Worm (Caenorhabditis elegans) whole organism, L1 larva: ENCODE results near the gene R09H10.5.
"Not testable (repeated sequence)": the region's sequence is repeated elsewhere in the genome, so short reads cannot be mapped to it uniquely, and the experiment has no call there.

ENCODE experiments used
- F16B12.6 ChIP-seq: fragments of 150-350 bp; optimal IDR thresholded peaks from 2 replicates; lab custom pipeline; 2014; ENCODE audit warnings: missing biosample characterization, missing genetic modification characterization
- Y116A8C.19 ChIP-seq: sonication (generic microtip); optimal IDR thresholded peaks from 2 replicates; lab custom pipeline; 2016; ENCODE audit warnings: missing compliant biosample characterization, missing genetic modification characterization, borderline replicate concordance
- aha-1 ChIP-seq: fragments of 150-350 bp; optimal IDR thresholded peaks from 2 replicates; lab custom pipeline; 2014; ENCODE audit warnings: missing biosample characterization, missing genetic modification characterization
- alr-1 ChIP-seq: fragments of 200-800 bp; sonication (Bioruptor generic); optimal IDR thresholded peaks from 2 replicates; lab custom pipeline; 2018; ENCODE audit warnings: borderline replicate concordance, mild to moderate bottlenecking, missing genetic modification characterization, missing compliant biosample characterization
- aly-2 ChIP-seq: fragments of 150-350 bp; optimal IDR thresholded peaks from 2 replicates; lab custom pipeline; 2014; ENCODE audit warnings: missing biosample characterization, missing genetic modification characterization
- blmp-1 ChIP-seq: fragments of 150-350 bp; optimal IDR thresholded peaks from 2 replicates; lab custom pipeline; 2014; ENCODE audit warnings: missing biosample characterization, missing genetic modification characterization
- ceh-82 ChIP-seq, 3 experiments: fragments of 150-350 bp in 1 of 3; sonication (generic microtip) in 2 of 3; optimal IDR thresholded peaks; 2 replicates each; lab custom pipeline; 2014 to 2017; ENCODE audit warnings: missing biosample characterization in 3 of 3, missing genetic modification characterization in 3 of 3
- ceh-90 ChIP-seq: sonication (generic microtip); optimal IDR thresholded peaks from 2 replicates; lab custom pipeline; 2016; ENCODE audit warnings: missing genetic modification characterization, missing compliant biosample characterization
- ces-1 ChIP-seq: fragments of 150-350 bp; optimal IDR thresholded peaks from 2 replicates; lab custom pipeline; 2014; ENCODE audit warnings: missing biosample characterization, missing genetic modification reagents, missing genetic modification characterization
- efl-1 ChIP-seq, 4 experiments: fragments of 150-350 bp; optimal IDR thresholded peaks in 3 of 4; peaks in 1 of 4; 1 replicate in 1 of 4; 2 replicates in 3 of 4; lab custom pipeline; 2014; ENCODE audit warnings: missing biosample characterization in 2 of 4, missing genetic modification characterization in 2 of 4, missing genetic modification reagents in 2 of 4
- elt-2 ChIP-seq: sonication (generic microtip); optimal IDR thresholded peaks from 2 replicates; lab custom pipeline; 2016; ENCODE audit warnings: missing genetic modification characterization, mild to moderate bottlenecking, inconsistent platforms, missing compliant biosample characterization, missing genetic modification reagents
- elt-3 ChIP-seq, 6 experiments: fragments of 150-350 bp in 1 of 6; sonication (generic microtip); optimal IDR thresholded peaks; 2 replicates each; lab custom pipeline; 2017 to 2018; ENCODE audit warnings: missing biosample characterization in 6 of 6, missing genetic modification characterization in 6 of 6, inconsistent platforms in 1 of 6
- fkh-10 ChIP-seq: sonication (generic microtip); optimal IDR thresholded peaks from 2 replicates; lab custom pipeline; 2017; ENCODE audit warnings: missing biosample characterization, missing genetic modification reagents, missing genetic modification characterization
- fkh-4 ChIP-seq: sonication (generic microtip); optimal IDR thresholded peaks from 2 replicates; lab custom pipeline; 2016; ENCODE audit warnings: missing compliant biosample characterization, missing genetic modification characterization, borderline replicate concordance
- fos-1 ChIP-seq: fragments of 150-350 bp; optimal IDR thresholded peaks from 2 replicates; lab custom pipeline; 2014; ENCODE audit warnings: missing biosample characterization, missing genetic modification characterization
- hlh-17 ChIP-seq: fragments of 200-800 bp; sonication (Bioruptor generic); optimal IDR thresholded peaks from 2 replicates; lab custom pipeline; 2018; ENCODE audit warnings: missing genetic modification characterization, mild to moderate bottlenecking, missing compliant biosample characterization, moderate library complexity, borderline replicate concordance
- jun-1 ChIP-seq: fragments of 150-350 bp; optimal IDR thresholded peaks from 2 replicates; lab custom pipeline; 2014; ENCODE audit warnings: missing biosample characterization, missing genetic modification reagents, missing genetic modification characterization
- lin-13 ChIP-seq: fragments of 150-350 bp; optimal IDR thresholded peaks from 2 replicates; lab custom pipeline; 2014; ENCODE audit warnings: missing biosample characterization, missing genetic modification reagents, missing genetic modification characterization
- lin-14 ChIP-seq: fragments of 200-800 bp; sonication (Bioruptor generic); optimal IDR thresholded peaks from 2 replicates; lab custom pipeline; 2018; ENCODE audit warnings: mild to moderate bottlenecking, missing genetic modification characterization, moderate library complexity, missing compliant biosample characterization
- mab-9 ChIP-seq: fragments of 200-800 bp; sonication (Bioruptor generic); IDR thresholded peaks from 2 replicates; pipeline ENCODE4 v1.3.6; 2022; ENCODE audit warnings: missing genetic modification reagents, missing genetic modification characterization, missing compliant biosample characterization
- mdl-1 ChIP-seq, 2 experiments: fragments of 150-350 bp; optimal IDR thresholded peaks; 2 replicates each; lab custom pipeline; 2014 to 2017; ENCODE audit warnings: missing biosample characterization in 2 of 2, missing genetic modification characterization in 2 of 2, inconsistent platforms in 1 of 2
- mep-1 ChIP-seq: fragments of 150-350 bp; optimal IDR thresholded peaks from 2 replicates; lab custom pipeline; 2014; ENCODE audit warnings: missing biosample characterization, missing genetic modification characterization
- nhr-11 ChIP-seq: fragments of 150-350 bp; optimal IDR thresholded peaks from 2 replicates; lab custom pipeline; 2014; ENCODE audit warnings: missing biosample characterization, missing genetic modification characterization
- nhr-77 ChIP-seq: fragments of 150-350 bp; optimal IDR thresholded peaks from 2 replicates; lab custom pipeline; 2014; ENCODE audit warnings: missing biosample characterization, missing genetic modification characterization
- snpc-4 ChIP-seq: fragments of 150-350 bp; optimal IDR thresholded peaks from 2 replicates; lab custom pipeline; 2014; ENCODE audit warnings: missing biosample characterization, missing genetic modification characterization
- snu-23 ChIP-seq: sonication (generic microtip); optimal IDR thresholded peaks from 2 replicates; lab custom pipeline; 2016; ENCODE audit warnings: missing genetic modification characterization, missing compliant biosample characterization
- sox-4 ChIP-seq: sonication (generic microtip); optimal IDR thresholded peaks from 2 replicates; lab custom pipeline; 2016; ENCODE audit warnings: missing genetic modification characterization, missing compliant biosample characterization
- swsn-7 ChIP-seq: sonication (generic microtip); optimal IDR thresholded peaks from 2 replicates; lab custom pipeline; 2016; ENCODE audit warnings: missing genetic modification characterization, missing compliant biosample characterization
- tlp-1 ChIP-seq: fragments of 150-350 bp; optimal IDR thresholded peaks from 2 replicates; lab custom pipeline; 2014; ENCODE audit warnings: missing biosample characterization, missing genetic modification characterization
- unc-30 ChIP-seq: sonication (generic microtip); optimal IDR thresholded peaks from 2 replicates; lab custom pipeline; 2017; ENCODE audit warnings: missing biosample characterization, missing genetic modification characterization
- vab-15 ChIP-seq: sonication (generic microtip); optimal IDR thresholded peaks from 2 replicates; lab custom pipeline; 2017; ENCODE audit warnings: missing genotype, mild to moderate bottlenecking, missing genetic modification characterization, missing compliant biosample characterization
- xbp-1 ChIP-seq: sonication (generic microtip); optimal IDR thresholded peaks from 2 replicates; lab custom pipeline; 2016; ENCODE audit warnings: missing genetic modification characterization, missing compliant biosample characterization

The R09H10.5 gene

DNA sequence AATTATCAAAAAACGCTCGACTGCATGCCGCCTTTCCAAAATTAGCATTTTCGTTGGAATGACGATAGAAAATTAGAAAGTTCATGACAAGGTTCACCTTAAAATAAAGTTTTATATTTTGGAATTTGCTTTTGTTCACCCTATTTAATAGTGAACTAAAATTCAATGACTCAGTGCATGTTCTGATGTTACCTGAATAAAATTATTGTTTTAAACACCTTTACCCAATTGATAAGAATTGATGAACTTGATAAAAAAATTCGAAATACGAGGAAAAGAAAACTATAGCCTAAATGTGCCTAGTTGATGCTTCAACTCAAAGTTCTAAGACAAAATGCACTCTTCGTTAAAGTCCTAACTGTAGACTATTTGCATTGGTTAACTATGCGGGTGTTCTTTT is 32.4 kb upstream of the R09H10.5 start:
- TF ChIP-seq lin-14 (no peak), alr-1 (tag; lab: Kevin White, UChicago) (no peak), snu-23 (GFP tag; lab: Kevin White, UChicago) (no peak)

DNA sequence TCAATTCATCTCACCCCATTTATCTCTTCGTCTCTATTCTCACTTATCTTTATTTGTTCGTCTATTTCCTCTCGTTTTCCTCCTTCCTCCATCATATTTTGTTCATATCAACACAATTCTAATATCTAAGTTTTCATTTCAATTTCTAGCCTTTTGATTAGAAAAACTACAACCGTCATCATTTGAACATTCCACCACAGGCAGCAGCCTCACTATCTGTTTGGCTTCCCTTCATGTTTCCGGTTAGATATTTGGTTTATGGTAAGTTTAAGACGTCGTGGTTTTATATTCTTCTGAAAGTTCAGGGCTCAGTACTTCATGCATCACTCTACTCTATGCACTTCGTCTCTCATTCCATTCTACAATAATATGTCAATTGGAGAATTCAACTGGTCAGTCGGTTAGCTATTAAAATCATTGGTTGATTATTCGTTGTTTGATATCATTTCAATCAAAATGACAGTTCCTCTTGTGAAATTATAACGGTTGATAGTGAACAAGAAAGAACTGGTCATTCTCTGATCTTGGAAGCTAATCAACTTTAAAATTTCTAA is 28.2 kb upstream of the R09H10.5 start, which contains the start of gene K08C7.1:
Gene K08C7.1 (plus strand): TSS at position 43 of the 554 bp plus-strand sequence.
- TF ChIP-seq xbp-1 (tag; lab: Kevin White, UChicago) (no peak), mdl-1 (tag; optimal IDR thresholded peaks at IDR 0.05; lab: Kevin White, UChicago) (no peak), ceh-90 (tag; lab: Kevin White, UChicago) (no peak), elt-2 (tag; lab: Kevin White, UChicago) (peak; percentile 45), swsn-7 (no peak)
- TF ChIP-seq, all 84 proteins: peak for 1

DNA sequence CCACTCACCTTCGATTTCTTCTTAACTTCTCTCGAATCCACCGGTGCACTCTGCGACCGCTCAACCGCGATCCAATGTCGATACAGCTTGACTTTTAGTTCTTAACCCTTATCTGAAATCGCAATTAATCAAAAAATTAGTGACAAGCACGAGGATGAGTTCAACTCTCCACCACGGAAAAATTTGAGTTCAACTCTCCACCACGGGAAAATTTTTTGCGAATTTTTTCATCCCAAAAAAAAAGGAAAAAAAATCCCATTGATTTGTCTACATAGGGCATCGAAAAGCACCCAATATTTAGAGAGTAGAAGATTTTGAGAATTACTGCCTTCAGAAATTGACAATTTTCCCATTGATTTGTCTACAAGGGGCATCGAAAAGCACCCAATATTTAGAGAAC is 25.4 kb upstream of the R09H10.5 start, which contains the start of gene glb-19:
Gene glb-19 (minus strand): TSS at position 101 of the 400 bp plus-strand sequence.
- TF ChIP-seq vab-15 (tag; lab: Kevin White, UChicago); F16B12.6; lin-13 (GFP tag; lab: Kevin White, UChicago): not testable (repeated sequence)

DNA sequence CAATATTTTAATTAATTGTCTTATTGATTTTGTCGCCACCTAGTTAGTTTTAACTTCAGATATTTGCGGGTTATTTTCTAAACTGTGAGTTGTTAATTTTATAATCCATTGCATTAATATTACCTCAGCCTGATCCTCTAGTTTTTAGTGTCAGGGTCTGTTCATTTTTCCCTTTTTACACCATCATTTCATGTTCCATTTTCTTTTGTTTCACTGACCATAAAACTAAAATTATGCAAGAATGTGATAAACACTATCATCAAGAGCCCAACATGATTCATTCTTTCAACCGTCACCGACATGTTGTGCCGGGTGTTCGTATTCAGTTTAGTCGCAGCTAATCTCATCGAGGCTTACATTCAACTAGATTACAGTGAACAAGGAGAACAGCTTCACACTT is 10.3 kb upstream of the R09H10.5 start, which contains the start of gene F56C4.2:
Gene F56C4.2 (plus strand): TSS at position 301 of the 400 bp plus-strand sequence.
- no peak for TF ChIP-seq elt-3 (tag; optimal IDR thresholded peaks at IDR 0.05; lab: Kevin White, UChicago)
- no peak for TF ChIP-seq nhr-11
- no peak for TF ChIP-seq nhr-77
- TF ChIP-seq fos-1 = no peak
- no peak for TF ChIP-seq lin-13 (GFP tag; lab: Kevin White, UChicago)
- TF ChIP-seq aly-2 (tag; lab: Kevin White, UChicago) = no peak
- no peak for TF ChIP-seq fkh-10 (GFP tag; lab: Kevin White, UChicago)
- TF ChIP-seq Y116A8C.19 (tag; lab: Kevin White, UChicago) = no peak
- TF ChIP-seq tlp-1 (tag; lab: Kevin White, UChicago) = no peak
- TF ChIP-seq mdl-1 (tag; optimal IDR thresholded peaks at IDR 0.05; lab: Kevin White, UChicago) = no peak
- no peak for TF ChIP-seq alr-1 (tag; lab: Kevin White, UChicago)
- TF ChIP-seq snpc-4 = no peak
- TF ChIP-seq sox-4 (tag; lab: Kevin White, UChicago) = no peak
- TF ChIP-seq ceh-82 (tag; optimal IDR thresholded peaks at IDR 0.05; lab: Kevin White, UChicago) = no peak
- TF ChIP-seq lin-14 = no peak
- no peak for TF ChIP-seq aha-1 (tag; lab: Kevin White, UChicago)
- no peak for TF ChIP-seq unc-30 (tag; lab: Kevin White, UChicago)
- TF ChIP-seq mab-9 (GFP tag; lab: Robert Waterston, UW) = no peak
- TF ChIP-seq hlh-17 (GFP tag; lab: Kevin White, UChicago) = no peak
- no peak for TF ChIP-seq jun-1

DNA sequence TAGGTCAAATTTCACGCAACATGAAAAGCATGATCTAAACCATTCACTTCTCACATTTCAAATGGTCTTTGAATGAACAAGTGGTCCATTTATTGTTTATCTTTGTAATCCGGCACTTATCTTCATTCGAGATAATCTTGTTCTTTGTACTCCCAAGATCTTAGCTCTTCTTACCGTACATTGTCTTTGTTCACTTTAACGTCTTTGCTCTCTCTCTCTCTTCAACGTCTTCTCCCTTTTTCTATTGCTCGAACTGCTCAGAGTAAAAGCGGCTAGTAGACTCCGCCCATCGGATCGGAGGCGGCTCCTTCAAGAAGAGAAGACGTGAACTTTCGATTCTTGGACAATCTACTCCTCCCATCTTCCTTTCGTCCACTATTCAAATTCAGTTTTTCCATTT is 8.0 kb upstream of the R09H10.5 start, which contains the start of gene F56C4.1:
Gene F56C4.1 (plus strand): TSS at position 301 of the 400 bp plus-strand sequence.
- TF ChIP-seq elt-3 (tag; optimal IDR thresholded peaks at IDR 0.05; lab: Kevin White, UChicago) (no peak), mep-1 (no peak), ces-1 (GFP tag; lab: Kevin White, UChicago) (no peak), blmp-1 (no peak), fkh-4 (tag; lab: Kevin White, UChicago) (no peak), efl-1 (optimal IDR thresholded peaks at IDR 0.05; lab: Kevin White, UChicago) (no peak), efl-1 (GFP tag; optimal IDR thresholded peaks at IDR 0.05 in 1 of 2; lab: Kevin White, UChicago) (no peak), snu-23 (GFP tag; lab: Kevin White, UChicago) (no peak)
